Fruit fly (Drosophila melanogaster): ENCODE measurements around the gene janB.

janB gene

DNA sequence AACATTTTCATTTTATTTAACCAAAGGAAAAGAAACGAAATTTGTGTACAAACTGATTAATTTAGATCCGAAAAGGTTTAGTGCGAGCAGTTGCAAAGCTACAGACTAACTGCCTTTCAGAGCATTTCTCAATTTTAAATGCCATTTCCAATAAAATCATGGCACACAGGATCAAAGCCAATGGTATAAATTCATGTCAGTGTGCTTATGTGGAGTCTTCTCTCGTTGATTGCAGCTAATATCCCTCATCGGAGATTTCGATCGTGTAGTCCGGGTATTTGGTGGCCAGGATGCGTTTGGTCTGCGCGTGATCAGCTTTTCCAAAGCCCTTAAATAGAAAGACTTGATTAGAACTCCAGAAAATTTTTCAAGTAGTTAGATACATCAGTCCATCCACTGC is at the start of gene janB:
TSS of gene janB (minus strand) at position 101 of the 400 bp plus-strand sequence.
- no peak for TF ChIP-seq CG4318 (GFP tag; optimal IDR thresholded peaks at IDR 0.05)
- no peak for TF ChIP-seq CG15336 (GFP tag; IDR thresholded peaks at IDR 0.05)
- no peak for TF ChIP-seq topi (GFP tag; optimal IDR thresholded peaks at IDR 0.05)
- no peak for TF ChIP-seq CG3919 (GFP tag; optimal IDR thresholded peaks at IDR 0.05)

DNA sequence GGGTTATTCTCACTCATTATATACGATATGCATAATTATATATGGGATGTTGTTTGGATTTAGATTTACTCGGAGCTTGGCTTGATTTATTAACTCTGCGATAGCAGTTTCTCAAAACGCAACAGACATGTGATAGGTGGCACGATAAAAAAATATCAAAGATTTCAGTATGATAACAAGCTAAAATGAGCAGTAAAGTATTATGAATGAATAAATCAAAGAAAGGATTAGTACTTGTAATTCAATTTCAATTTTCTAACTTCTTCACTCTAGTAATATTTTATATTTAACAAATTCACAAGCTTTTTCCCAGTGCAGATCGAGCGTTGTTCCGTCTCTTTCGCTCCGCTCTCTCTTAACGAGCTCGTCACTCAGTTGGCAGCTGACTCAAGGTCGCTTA is 45.6 kb upstream of the janB start:
- no peak for TF ChIP-seq fd59A (GFP tag; optimal IDR thresholded peaks at IDR 0.05)
- TF ChIP-seq ss (GFP tag; optimal IDR thresholded peaks at IDR 0.05) = no peak
- TF ChIP-seq Lpt (GFP tag; optimal IDR thresholded peaks at IDR 0.05) = no peak
- no peak for TF ChIP-seq cyc (GFP tag; optimal IDR thresholded peaks at IDR 0.05)
- TF ChIP-seq acj6 (GFP tag; optimal IDR thresholded peaks at IDR 0.05) = no peak
- no peak for TF ChIP-seq CG6163 (GFP tag; IDR thresholded peaks at IDR 0.05)
- peak; percentile 4 for TF ChIP-seq CG31627 (GFP tag; optimal IDR thresholded peaks at IDR 0.05)
- peak; percentile 6 for TF ChIP-seq Hr39 (GFP tag; optimal IDR thresholded peaks at IDR 0.05)
- TF ChIP-seq vri (GFP tag; optimal IDR thresholded peaks at IDR 0.05) = no peak
- TF ChIP-seq CG8119 (GFP tag; IDR thresholded peaks at IDR 0.05) = no peak
- TF ChIP-seq CG8632 (GFP tag; optimal IDR thresholded peaks at IDR 0.05) = no peak
- TF ChIP-seq Eip78C (GFP tag) = peak; percentile 58
- peak; percentile 26 for TF ChIP-seq esn (GFP tag; optimal IDR thresholded peaks at IDR 0.05)
- TF ChIP-seq dac (GFP tag; optimal IDR thresholded peaks at IDR 0.05) = no peak
- no peak for TF ChIP-seq CG11902 (GFP tag; optimal IDR thresholded peaks at IDR 0.05)
- TF ChIP-seq Hr38 (GFP tag; optimal IDR thresholded peaks at IDR 0.05) = no peak
- TF ChIP-seq lz (GFP tag; optimal IDR thresholded peaks at IDR 0.05) = no peak
- peak; percentile 37 for TF ChIP-seq svp (GFP tag)
- peak; percentile 6 for TF ChIP-seq topi (GFP tag; optimal IDR thresholded peaks at IDR 0.05)
- TF ChIP-seq Sox14 (GFP tag; optimal IDR thresholded peaks at IDR 0.05) = peak; percentile 0
- no peak for TF ChIP-seq CG4318 (GFP tag; optimal IDR thresholded peaks at IDR 0.05)
- no peak for TF ChIP-seq CG15336 (GFP tag; IDR thresholded peaks at IDR 0.05)
- TF ChIP-seq OdsH (GFP tag; optimal IDR thresholded peaks at IDR 0.05) = no peak
- TF ChIP-seq Smox (GFP tag; optimal IDR thresholded peaks at IDR 0.05) = peak; percentile 15
- TF ChIP-seq Eip93F (GFP tag; optimal IDR thresholded peaks at IDR 0.05) = no peak
- no peak for TF ChIP-seq CG34406 (GFP tag; optimal IDR thresholded peaks at IDR 0.05)
- no peak for TF ChIP-seq Ets96B (tag; optimal IDR thresholded peaks at IDR 0.05)
- TF ChIP-seq Hr4 (GFP tag; optimal IDR thresholded peaks at IDR 0.05) = peak; percentile 3
- no peak for TF ChIP-seq CG9139 (GFP tag; optimal IDR thresholded peaks at IDR 0.05)
- TF ChIP-seq Eip75B (GFP tag; optimal IDR thresholded peaks at IDR 0.05) = no peak
- no peak for TF ChIP-seq Sox15 (GFP tag; optimal IDR thresholded peaks at IDR 0.05)
- no peak for TF ChIP-seq CG10631 (GFP tag; optimal IDR thresholded peaks at IDR 0.05)
- TF ChIP-seq fkh (GFP tag; optimal IDR thresholded peaks at IDR 0.05) = no peak

DNA sequence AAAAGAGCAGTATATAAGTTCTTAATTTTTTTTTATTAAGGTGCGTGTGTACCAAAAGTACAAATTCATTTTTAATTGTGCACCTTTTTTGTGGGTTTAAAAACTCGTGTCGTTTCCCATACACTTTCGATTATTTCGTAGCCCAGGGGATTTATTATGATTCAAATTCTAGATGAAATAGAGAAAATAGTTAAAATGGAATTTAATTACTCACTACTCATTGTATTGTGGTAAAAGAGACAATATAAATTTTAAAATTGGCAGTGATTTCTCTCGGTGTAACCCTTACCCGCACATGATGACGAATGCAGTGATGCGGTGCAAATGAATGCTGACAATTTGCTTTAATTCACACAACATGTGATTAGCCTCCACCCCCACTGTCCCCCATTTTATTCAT is 44.7 kb upstream of the janB start:
- peak; percentile 18 for TF ChIP-seq OdsH (GFP tag; optimal IDR thresholded peaks at IDR 0.05)
- TF ChIP-seq fd59A (GFP tag; optimal IDR thresholded peaks at IDR 0.05) = no peak
- TF ChIP-seq CG10631 (GFP tag; optimal IDR thresholded peaks at IDR 0.05) = no peak
- TF ChIP-seq fd85E (GFP tag; optimal IDR thresholded peaks at IDR 0.05) = no peak
- peak; percentile 17 for TF ChIP-seq CG32006 (GFP tag; optimal IDR thresholded peaks at IDR 0.05)
- TF ChIP-seq svp (GFP tag) = peak; percentile 70
- TF ChIP-seq eg (GFP tag; IDR thresholded peaks at IDR 0.05) = 0 out of 3 replicates have a peak, but pooled peaks have one; percentile 42
- no peak for TF ChIP-seq dsx (GFP tag; optimal IDR thresholded peaks at IDR 0.05; ENCODE audit: poor library complexity, severe bottlenecking)
- TF ChIP-seq Smox (GFP tag; optimal IDR thresholded peaks at IDR 0.05) = peak; percentile 45
- TF ChIP-seq CG3919 (GFP tag; optimal IDR thresholded peaks at IDR 0.05) = peak; percentile 32
- no peak for TF ChIP-seq CG6276 (GFP tag; optimal IDR thresholded peaks at IDR 0.05)
- peak; percentile 23 for TF ChIP-seq Sox102F (GFP tag; optimal IDR thresholded peaks at IDR 0.05)
- TF ChIP-seq Hr39 (GFP tag; optimal IDR thresholded peaks at IDR 0.05) = peak; percentile 61
- peak; percentile 69 for TF ChIP-seq Eip78C (GFP tag)
- TF ChIP-seq Hr4 (GFP tag; optimal IDR thresholded peaks at IDR 0.05) = peak; percentile 15
- no peak for TF ChIP-seq CG1621 (tag; optimal IDR thresholded peaks at IDR 0.05)
- peak; percentile 14 for TF ChIP-seq CG34406 (GFP tag; optimal IDR thresholded peaks at IDR 0.05)
- TF ChIP-seq CG9139 (GFP tag; optimal IDR thresholded peaks at IDR 0.05) = no peak
- peak; percentile 13 for TF ChIP-seq CG8632 (GFP tag; optimal IDR thresholded peaks at IDR 0.05)
- no peak for TF ChIP-seq spab (GFP tag; optimal IDR thresholded peaks at IDR 0.05)
- TF ChIP-seq lz (GFP tag; optimal IDR thresholded peaks at IDR 0.05) = peak; percentile 32
- TF ChIP-seq acj6 (GFP tag; optimal IDR thresholded peaks at IDR 0.05) = peak; percentile 8
- peak; percentile 16 for TF ChIP-seq Sox14 (GFP tag; optimal IDR thresholded peaks at IDR 0.05)
- no peak for TF ChIP-seq salr (GFP tag; optimal IDR thresholded peaks at IDR 0.05)
- TF ChIP-seq cyc (GFP tag; optimal IDR thresholded peaks at IDR 0.05) = peak; percentile 55
- peak; percentile 64 for TF ChIP-seq topi (GFP tag; optimal IDR thresholded peaks at IDR 0.05)
- TF ChIP-seq Ets21C (GFP tag; optimal IDR thresholded peaks at IDR 0.05) = peak; percentile 22
- TF ChIP-seq esn (GFP tag; optimal IDR thresholded peaks at IDR 0.05) = peak; percentile 50
- TF ChIP-seq Gug (GFP tag; IDR thresholded peaks at IDR 0.05) = no peak
- peak; percentile 14 for TF ChIP-seq CG11902 (GFP tag; optimal IDR thresholded peaks at IDR 0.05)
- TF ChIP-seq pdm3 (GFP tag; optimal IDR thresholded peaks at IDR 0.05) = peak; percentile 11
- peak; percentile 63 for TF ChIP-seq CG31627 (GFP tag; optimal IDR thresholded peaks at IDR 0.05)
- no peak for TF ChIP-seq ss (GFP tag; optimal IDR thresholded peaks at IDR 0.05)
- TF ChIP-seq CG6163 (GFP tag; IDR thresholded peaks at IDR 0.05) = no peak

Measured in whole organism, prepupa.